Fruit fly (Drosophila melanogaster) whole organism, embryonic: ENCODE measurements around the gene twe.

Experiments used
- Asciz ChIP-seq: fragments of 200-800 bp; sonication (Bioruptor generic); optimal IDR thresholded peaks from 2 replicates; lab custom pipeline; 2017; ENCODE audit warnings: missing biosample characterization, mild to moderate bottlenecking, missing genetic modification characterization, missing genetic modification reagents
- CG10209 ChIP-seq: fragments of 200-800 bp; sonication (Bioruptor generic); optimal IDR thresholded peaks from 3 replicates; lab custom pipeline; 2017; ENCODE audit warnings: missing biosample characterization, mild to moderate bottlenecking, missing genetic modification characterization, missing genetic modification reagents
- CG12219 ChIP-seq: fragments of 200-800 bp; sonication (Bioruptor generic); optimal IDR thresholded peaks from 3 replicates; lab custom pipeline; 2018; ENCODE audit warnings: missing biosample characterization, mild to moderate bottlenecking, missing genetic modification characterization
- CG12744 ChIP-seq: fragments of 200-800 bp; sonication (Bioruptor generic); optimal IDR thresholded peaks from 2 replicates; lab custom pipeline; 2016; ENCODE audit warnings: missing biosample characterization, missing genetic modification characterization
- CG13296 ChIP-seq: fragments of 200-800 bp; sonication (Bioruptor generic); optimal IDR thresholded peaks from 3 replicates; lab custom pipeline; 2018; ENCODE audit warnings: missing biosample characterization, mild to moderate bottlenecking, missing genetic modification characterization
- CG14014 ChIP-seq: fragments of 200-800 bp; sonication (Bioruptor generic); IDR thresholded peaks from 2 replicates; pipeline ENCODE4 v1.3.6; 2022; ENCODE audit warnings: missing biosample characterization, missing genetic modification characterization
- CG15073 ChIP-seq: fragments of 200-800 bp; sonication (Bioruptor generic); optimal IDR thresholded peaks from 2 replicates; lab custom pipeline; 2016; ENCODE audit warnings: missing biosample characterization, missing genetic modification characterization
- CG15514 ChIP-seq: fragments of 200-800 bp; sonication (Bioruptor generic); optimal IDR thresholded peaks from 3 replicates; lab custom pipeline; 2017; ENCODE audit warnings: missing biosample characterization, missing genetic modification characterization, mild to moderate bottlenecking, moderate library complexity, missing genetic modification reagents
- CG17912 ChIP-seq: fragments of 200-800 bp; sonication (Bioruptor generic); optimal IDR thresholded peaks from 2 replicates; lab custom pipeline; 2018; ENCODE audit warnings: missing biosample characterization, mild to moderate bottlenecking, missing genetic modification characterization
- CG18011 ChIP-seq: fragments of 200-800 bp; sonication (Bioruptor generic); optimal IDR thresholded peaks from 2 replicates; lab custom pipeline; 2017; ENCODE audit warnings: missing biosample characterization, missing genetic modification characterization, mild to moderate bottlenecking, moderate library complexity, missing genotype
- CG43689 ChIP-seq: fragments of 200-800 bp; sonication (Bioruptor generic); IDR thresholded peaks from 2 replicates; pipeline ENCODE4 v1.3.6; 2022; ENCODE audit warnings: missing biosample characterization, missing genetic modification characterization
- CG4854 ChIP-seq: fragments of 200-800 bp; sonication (Bioruptor generic); optimal IDR thresholded peaks from 2 replicates; lab custom pipeline; 2016; ENCODE audit warnings: missing biosample characterization, missing genetic modification characterization, inconsistent platforms
- CG6272 ChIP-seq: fragments of 200-800 bp; sonication (Bioruptor generic); IDR thresholded peaks from 2 replicates; pipeline ENCODE4 v1.3.6; 2022; ENCODE audit warnings: missing biosample characterization, missing genetic modification characterization
- CG6765 ChIP-seq: fragments of 200-800 bp; sonication (Bioruptor generic); optimal IDR thresholded peaks from 3 replicates; lab custom pipeline; 2017; ENCODE audit warnings: missing biosample characterization, mild to moderate bottlenecking, missing genetic modification characterization
- CG9817 ChIP-seq: fragments of 200-800 bp; sonication (Bioruptor generic); optimal IDR thresholded peaks from 2 replicates; lab custom pipeline; 2018; ENCODE audit warnings: missing biosample characterization, mild to moderate bottlenecking, missing genetic modification characterization, moderate library complexity
- Dek ChIP-seq: fragments of 200-800 bp; sonication (Bioruptor generic); optimal IDR thresholded peaks from 3 replicates; lab custom pipeline; 2019; ENCODE audit warnings: missing biosample characterization, mild to moderate bottlenecking, missing genetic modification characterization, moderate library complexity
- Fer2 ChIP-seq: fragments of 200-800 bp; sonication (Bioruptor generic); optimal IDR thresholded peaks from 2 replicates; lab custom pipeline; 2018; ENCODE audit warnings: missing biosample characterization, mild to moderate bottlenecking, missing genetic modification characterization, moderate library complexity
- Gsc ChIP-seq: fragments of 200-800 bp; sonication (Bioruptor generic); IDR thresholded peaks from 2 replicates; pipeline ENCODE4 v1.3.6; 2022; ENCODE audit warnings: missing biosample characterization, missing genetic modification characterization
- Hr39 ChIP-seq: fragments of >200 bp; optimal IDR thresholded peaks from 2 replicates; lab custom pipeline; 2017
- Jarid2 ChIP-seq: fragments of 200-800 bp; sonication (Bioruptor generic); optimal IDR thresholded peaks from 3 replicates; lab custom pipeline; 2017; ENCODE audit warnings: mild to moderate bottlenecking, missing biosample characterization, missing genetic modification reagents, missing genetic modification characterization
- MTF-1 ChIP-seq: fragments of 200-800 bp; sonication (Bioruptor generic); optimal IDR thresholded peaks from 2 replicates; lab custom pipeline; 2018; ENCODE audit warnings: missing biosample characterization, mild to moderate bottlenecking, missing genetic modification characterization, borderline replicate concordance
- NFAT ChIP-seq: fragments of 200-800 bp; sonication (Bioruptor generic); IDR thresholded peaks from 2 replicates; pipeline ENCODE4 v1.3.6; 2022; ENCODE audit warnings: missing biosample characterization, missing genetic modification characterization
- Six4 ChIP-seq: fragments of 200-800 bp; sonication (Bioruptor generic); optimal IDR thresholded peaks from 2 replicates; lab custom pipeline; 2016; ENCODE audit warnings: missing biosample characterization, missing genetic modification characterization
- abd-A ChIP-seq: fragments of 200-800 bp; sonication (Bioruptor generic); optimal IDR thresholded peaks from 3 replicates; lab custom pipeline; 2019; ENCODE audit warnings: missing biosample characterization, mild to moderate bottlenecking, missing genetic modification characterization, moderate library complexity
- bcd ChIP-seq: fragments of 200-800 bp; sonication (Bioruptor generic); optimal IDR thresholded peaks from 2 replicates; lab custom pipeline; 2017; ENCODE audit warnings: missing biosample characterization, mild to moderate bottlenecking, missing genetic modification characterization
- caup ChIP-seq: fragments of 200-800 bp; sonication (Bioruptor generic); optimal IDR thresholded peaks from 3 replicates; lab custom pipeline; 2017; ENCODE audit warnings: missing biosample characterization, mild to moderate bottlenecking, missing genetic modification characterization, moderate library complexity; ENCODE audit not compliant: severe bottlenecking
- chm ChIP-seq: fragments of 200-800 bp; sonication (Bioruptor generic); IDR thresholded peaks from 2 replicates; pipeline ENCODE4 v1.3.6; 2022; ENCODE audit warnings: missing biosample characterization, missing genetic modification characterization
- dmrt99B ChIP-seq: fragments of 200-800 bp; sonication (Bioruptor generic); optimal IDR thresholded peaks from 2 replicates; lab custom pipeline; 2018; ENCODE audit warnings: missing biosample characterization, mild to moderate bottlenecking, missing genetic modification characterization, moderate library complexity
- fd64A ChIP-seq: fragments of 200-800 bp; sonication (Bioruptor generic); optimal IDR thresholded peaks from 3 replicates; lab custom pipeline; 2018; ENCODE audit warnings: missing biosample characterization, mild to moderate bottlenecking, missing genetic modification characterization
- ftz-f1 ChIP-seq: fragments of 200-800 bp; sonication (Bioruptor generic); optimal IDR thresholded peaks from 2 replicates; lab custom pipeline; 2016; ENCODE audit warnings: missing biosample characterization, missing genetic modification characterization
- grau ChIP-seq: fragments of 200-800 bp; optimal IDR thresholded peaks from 3 replicates; lab custom pipeline; 2019; ENCODE audit warnings: missing biosample characterization, mild to moderate bottlenecking, missing genetic modification characterization, moderate library complexity
- gsb-n ChIP-seq: fragments of 200-800 bp; sonication (Bioruptor generic); optimal IDR thresholded peaks from 3 replicates; lab custom pipeline; 2018; ENCODE audit warnings: missing biosample characterization, mild to moderate bottlenecking, missing genetic modification characterization
- ham ChIP-seq: fragments of 200-800 bp; sonication (Bioruptor generic); IDR thresholded peaks from 2 replicates; pipeline ENCODE4 v1.3.6; 2022; ENCODE audit warnings: missing biosample characterization, missing genetic modification characterization
- hbn ChIP-seq: fragments of 200-800 bp; sonication (Bioruptor generic); IDR thresholded peaks from 2 replicates; pipeline ENCODE4 v1.3.6; 2022; ENCODE audit warnings: missing biosample characterization, missing genetic modification characterization; ENCODE audit not compliant: partially characterized antibody
- ind ChIP-seq: fragments of 200-800 bp; sonication (Bioruptor generic); optimal IDR thresholded peaks from 3 replicates; lab custom pipeline; 2016; ENCODE audit warnings: missing biosample characterization, missing genetic modification characterization
- nerfin-1 ChIP-seq: fragments of 200-800 bp; sonication (Bioruptor generic); optimal IDR thresholded peaks from 3 replicates; lab custom pipeline; 2019; ENCODE audit warnings: missing biosample characterization, mild to moderate bottlenecking, missing genetic modification characterization, moderate library complexity
- nerfin-2 ChIP-seq: fragments of 200-800 bp; sonication (Bioruptor generic); IDR thresholded peaks from 2 replicates; pipeline ENCODE4 v1.3.6; 2022; ENCODE audit warnings: missing biosample characterization, missing genetic modification characterization; ENCODE audit not compliant: partially characterized antibody
- oc ChIP-seq: fragments of 200-800 bp; sonication (Bioruptor generic); optimal IDR thresholded peaks from 2 replicates; lab custom pipeline; 2018; ENCODE audit warnings: missing biosample characterization, mild to moderate bottlenecking, missing genetic modification characterization, moderate library complexity
- pan ChIP-seq, 4 experiments: fragments of >200 bp in 3 of 4; fragments of 200-800 bp in 1 of 4; sonication (Bioruptor generic) in 1 of 4; optimal IDR thresholded peaks in 3 of 4; IDR thresholded peaks in 1 of 4; 2 replicates each; pipeline versions ENCODE4 v1.3.6 to Lab custom; 2017 to 2022; ENCODE audit warnings: missing biosample characterization in 2 of 4, missing genetic modification characterization in 2 of 4, mixed read lengths in 1 of 4
- phol ChIP-seq: fragments of 200-800 bp; sonication (Bioruptor generic); optimal IDR thresholded peaks from 3 replicates; lab custom pipeline; 2018; ENCODE audit warnings: missing biosample characterization, mild to moderate bottlenecking, missing genetic modification characterization, moderate library complexity
- repo ChIP-seq: fragments of 200-800 bp; sonication (Bioruptor generic); optimal IDR thresholded peaks from 2 replicates; lab custom pipeline; 2016; ENCODE audit warnings: missing biosample characterization, missing genetic modification characterization
- sc ChIP-seq, 3 experiments: fragments of >200 bp in 2 of 3; fragments of 200-800 bp in 1 of 3; sonication (Bioruptor generic) in 1 of 3; optimal IDR thresholded peaks; 2 replicates in 2 of 3; 3 replicates in 1 of 3; lab custom pipeline; 2017; ENCODE audit warnings: mild to moderate bottlenecking in 1 of 3, missing biosample characterization in 1 of 3, missing genetic modification characterization in 1 of 3, missing genetic modification reagents in 1 of 3
- slp2 ChIP-seq: fragments of 200-800 bp; sonication (Bioruptor generic); optimal IDR thresholded peaks from 2 replicates; lab custom pipeline; 2016; ENCODE audit warnings: missing biosample characterization, missing genetic modification characterization
- sr ChIP-seq: fragments of 200-800 bp; sonication (Bioruptor generic); IDR thresholded peaks from 3 replicates; pipeline ENCODE4 v1.3.6; 2022; ENCODE audit warnings: missing biosample characterization, missing genetic modification characterization
- sug ChIP-seq: fragments of 200-800 bp; optimal IDR thresholded peaks from 2 replicates; lab custom pipeline; 2019; ENCODE audit warnings: missing biosample characterization, mild to moderate bottlenecking, missing genetic modification characterization, moderate library complexity
- zfh2 ChIP-seq: fragments of 200-800 bp; sonication (Bioruptor generic); optimal IDR thresholded peaks from 2 replicates; lab custom pipeline; 2016; ENCODE audit warnings: missing biosample characterization, missing genetic modification characterization

twe gene

DNA sequence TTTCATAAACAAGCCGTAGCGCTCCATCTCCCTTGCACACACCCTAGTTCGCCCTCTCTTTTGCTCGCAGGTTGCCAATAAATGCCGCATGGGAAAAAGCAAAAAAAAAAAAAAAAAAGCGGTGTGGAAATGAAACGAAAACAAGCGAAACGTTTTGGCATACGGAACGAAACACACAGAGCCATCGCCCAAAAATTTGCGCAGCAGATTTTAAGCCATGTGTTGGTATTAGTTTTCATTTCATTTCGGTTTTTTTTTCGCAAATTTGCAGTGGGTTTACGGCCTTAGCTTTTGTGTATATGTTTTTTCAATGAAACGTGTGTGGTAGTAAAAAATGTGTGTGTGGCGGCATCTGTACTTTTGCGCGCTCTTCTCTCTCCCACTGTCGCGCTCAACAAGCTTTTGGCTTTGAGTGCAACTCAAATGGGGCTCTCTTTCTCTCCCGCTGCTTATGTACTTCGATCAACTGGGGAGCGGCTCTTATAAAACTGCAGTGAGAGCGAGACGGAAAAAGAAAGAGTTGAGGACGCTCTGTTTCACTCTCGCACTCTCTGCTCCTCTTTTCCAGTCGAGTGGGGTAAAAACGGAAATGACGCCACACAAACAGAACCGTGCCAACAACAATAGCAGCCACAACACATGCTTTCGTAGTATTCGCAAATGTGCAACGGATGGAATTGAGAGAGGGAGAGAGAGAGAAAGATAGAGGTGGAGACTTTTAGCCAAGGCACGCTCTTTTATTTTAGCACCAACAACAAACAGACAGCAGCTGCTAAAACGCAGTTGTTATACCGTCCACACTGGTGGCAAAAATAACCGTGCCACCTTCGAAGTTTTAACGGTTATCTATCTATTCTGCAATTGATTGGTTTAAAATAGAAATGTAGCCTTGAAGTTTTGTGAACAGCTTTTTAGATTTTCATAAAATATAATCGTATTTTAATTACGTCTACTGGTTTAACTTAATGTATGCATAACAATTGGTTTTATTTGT is 22.9 kb upstream of the twe start (continued):
- TF ChIP-seq grau (tag; lab: Kevin White, UChicago) (peak; percentile 45), NFAT (no peak), CG12744 (GFP tag; lab: Kevin White, UChicago) (peak; percentile 13), ftz-f1 (GFP tag; lab: Kevin White, UChicago) (peak; percentile 31), dmrt99B (tag; lab: Kevin White, UChicago) (peak; percentile 58), MTF-1 (GFP tag; lab: Kevin White, UChicago) (no peak), CG43689 (GFP tag; lab: Robert Waterston, UW) (no peak), CG6272 (GFP tag; lab: Robert Waterston, UW) (no peak), zfh2 (GFP tag; lab: Kevin White, UChicago) (peak; percentile 56), repo (no peak), fd64A (GFP tag; lab: Kevin White, UChicago) (peak; percentile 73), sc (optimal IDR thresholded peaks at IDR 0.05; lab: Kevin White, UChicago) (no peak), sc (GFP tag; optimal IDR thresholded peaks at IDR 0.05; lab: Kevin White, UChicago) (no peak), CG15514 (peak; percentile 36), CG6765 (GFP tag; lab: Kevin White, UChicago) (peak; percentile 56), CG9817 (no peak), CG13296 (GFP tag; lab: Kevin White, UChicago) (peak; percentile 53), CG15073 (GFP tag; lab: Kevin White, UChicago) (peak; percentile 97), CG4854 (GFP tag; lab: Kevin White, UChicago) (peak; percentile 36), Asciz (GFP tag; lab: Kevin White, UChicago) (peak; percentile 44), bcd (peak; percentile 23), gsb-n (tag; lab: Kevin White, UChicago) (peak; percentile 19), abd-A (tag; lab: Kevin White, UChicago) (peak; percentile 54), CG17912 (GFP tag; lab: Kevin White, UChicago) (peak; percentile 72), ham (no peak), Fer2 (tag; lab: Kevin White, UChicago) (no peak), Hr39 (lab: Kevin White, UChicago) (no peak), sug (tag; lab: Kevin White, UChicago) (peak; percentile 19), CG10209 (GFP tag; lab: Kevin White, UChicago) (peak; percentile 25), oc (tag; lab: Kevin White, UChicago) (no peak), CG18011 (GFP tag; lab: Kevin White, UChicago) (peak; percentile 32), ind (GFP tag; lab: Kevin White, UChicago) (peak; percentile 50), chm (no peak), Gsc (GFP tag; lab: Robert Waterston, UW) (no peak), pan (optimal IDR thresholded peaks at IDR 0.05; lab: Kevin White, UChicago) (no peak), pan (GFP tag; optimal IDR thresholded peaks at IDR 0.05 in 1 of 2, IDR thresholded peaks at IDR 0.05 in 1 of 2) (no peak), caup (GFP tag; lab: Kevin White, UChicago) (peak; percentile 35), CG12219 (peak; percentile 47), nerfin-2 (GFP tag; lab: Robert Waterston, UW) (no peak), Six4 (GFP tag; lab: Kevin White, UChicago) (no peak), Jarid2 (GFP tag; lab: Kevin White, UChicago) (peak; percentile 30), Dek (tag; lab: Kevin White, UChicago) (peak; percentile 59), hbn (GFP tag; lab: Robert Waterston, UW) (no peak), nerfin-1 (peak; percentile 75), phol (peak; percentile 21), CG14014 (GFP tag; lab: Robert Waterston, UW) (no peak), sr (GFP tag; lab: Robert Waterston, UW) (no peak), slp2 (peak; percentile 18)
